Worm (Caenorhabditis elegans): ENCODE data around the gene npl-4.2.
A peak's percentile ranks its signal among the peaks of the same experiment; 100 is the strongest.
"Not testable (repeated sequence)": the region's sequence is repeated elsewhere in the genome, so short reads cannot be mapped to it uniquely, and the experiment has no call there.

The npl-4.2 gene

ce11 chrII:5622383-5622939, at the start of gene npl-4.2, which contains the start of gene eif-3.L:
npl-4.2 (plus strand) TSS chrII:5622889.
eif-3.L (minus strand) TSS chrII:5622483.
- TF ChIP-seq aly-2 (tag; optimal IDR thresholded peaks at IDR 0.05); egl-27 (tag; optimal IDR thresholded peaks at IDR 0.05); lin-13 (GFP tag; optimal IDR thresholded peaks at IDR 0.05): not testable (repeated sequence)

- TF ChIP-seq C34F6.9 (tag; optimal IDR thresholded peaks at IDR 0.05) (no peak), nhr-21 (tag; optimal IDR thresholded peaks at IDR 0.05) (peak; percentile 50), nhr-10 (tag; optimal IDR thresholded peaks at IDR 0.05) (no peak), ama-1 (optimal IDR thresholded peaks at IDR 0.05) (peak; percentile 6), sma-3 (GFP tag; optimal IDR thresholded peaks at IDR 0.05) (peak; percentile 2), crh-2 (tag; optimal IDR thresholded peaks at IDR 0.05) (peak; percentile 10), elt-3 (tag; optimal IDR thresholded peaks at IDR 0.05) (no peak)
Observed at ce11 chrII:5574925-5575324, 47.8 kb upstream of the npl-4.2 start.

ce11 chrII:5577060-5577459, 45.6 kb upstream of the npl-4.2 start:
- TF ChIP-seq sma-9 (GFP tag; optimal IDR thresholded peaks at IDR 0.05) (peak; percentile 42), sma-9 (tag; optimal IDR thresholded peaks at IDR 0.05) (no peak), snpc-4 (tag; optimal IDR thresholded peaks at IDR 0.05) (peak; percentile 33), unc-62 (GFP tag; optimal IDR thresholded peaks at IDR 0.05) (no peak), gmeb-1 (tag; optimal IDR thresholded peaks at IDR 0.05) (peak; percentile 28), fos-1 (tag; optimal IDR thresholded peaks at IDR 0.05) (peak; percentile 49), crh-2 (tag; optimal IDR thresholded peaks at IDR 0.05) (peak; percentile 43), C34F6.9 (tag; optimal IDR thresholded peaks at IDR 0.05) (peak; percentile 46), ztf-4 (tag; optimal IDR thresholded peaks at IDR 0.05) (no peak), dmd-4 (tag; optimal IDR thresholded peaks at IDR 0.05) (no peak), nhr-129 (tag; optimal IDR thresholded peaks at IDR 0.05) (peak; percentile 71), lin-39 (tag; optimal IDR thresholded peaks at IDR 0.05) (no peak), unc-55 (GFP tag; optimal IDR thresholded peaks at IDR 0.05) (peak; percentile 65), sem-4 (tag; optimal IDR thresholded peaks at IDR 0.05) (no peak), lin-11 (tag; optimal IDR thresholded peaks at IDR 0.05) (peak; percentile 34)

ce11 chrII:5578035-5578434, 44.7 kb upstream of the npl-4.2 start, which contains the start of gene T25E4.1:
T25E4.1 (plus strand) TSS chrII:5578335.
- TF ChIP-seq unc-55 (GFP tag; optimal IDR thresholded peaks at IDR 0.05) (no peak), ceh-16 (tag; optimal IDR thresholded peaks at IDR 0.05) (no peak), nhr-129 (tag; optimal IDR thresholded peaks at IDR 0.05) (no peak), mdl-1 (tag; optimal IDR thresholded peaks at IDR 0.05) (no peak), crh-2 (tag; optimal IDR thresholded peaks at IDR 0.05) (no peak), unc-39 (tag; optimal IDR thresholded peaks at IDR 0.05) (no peak), elt-3 (tag; optimal IDR thresholded peaks at IDR 0.05) (no peak)

ce11 chrII:5578714-5579113, 44.0 kb upstream of the npl-4.2 start:
- TF ChIP-seq lin-13 (GFP tag; optimal IDR thresholded peaks at IDR 0.05) (no peak), ztf-4 (tag; optimal IDR thresholded peaks at IDR 0.05) (no peak)

ce11 chrII:5579236-5579635, 43.5 kb upstream of the npl-4.2 start:
- TF ChIP-seq elt-3 (tag; optimal IDR thresholded peaks at IDR 0.05) (no peak), alr-1 (tag; optimal IDR thresholded peaks at IDR 0.05) (no peak), crh-2 (tag; optimal IDR thresholded peaks at IDR 0.05) (no peak), nhr-6 (tag; optimal IDR thresholded peaks at IDR 0.05) (no peak), nhr-129 (tag; optimal IDR thresholded peaks at IDR 0.05) (no peak), aly-2 (tag; optimal IDR thresholded peaks at IDR 0.05) (no peak), lin-11 (tag; optimal IDR thresholded peaks at IDR 0.05) (no peak), ztf-11 (tag; optimal IDR thresholded peaks at IDR 0.05) (no peak), sem-4 (tag; optimal IDR thresholded peaks at IDR 0.05) (no peak), elt-1 (tag; optimal IDR thresholded peaks at IDR 0.05) (no peak), mab-5 (tag; optimal IDR thresholded peaks at IDR 0.05) (no peak), zag-1 (tag; optimal IDR thresholded peaks at IDR 0.05) (no peak)
